Fruit fly (Drosophila melanogaster) whole organism, prepupa: Measurements from ENCODE around the gene CG32755.
A peak's percentile ranks its signal among the peaks of the same experiment; 100 is the strongest.

ENCODE experiments used
- Blimp-1 ChIP-seq: fragments of 200-800 bp; sonication (Bioruptor generic); optimal IDR thresholded peaks from 3 replicates; lab custom pipeline; 2017; ENCODE audit warnings: missing biosample characterization, missing genetic modification characterization, mild to moderate bottlenecking, moderate library complexity, missing genetic modification reagents
- CG11294 ChIP-seq: fragments of 200-800 bp; sonication (Bioruptor generic); IDR thresholded peaks from 2 replicates; pipeline ENCODE4 v1.3.6; 2022; ENCODE audit warnings: missing biosample characterization, missing genetic modification characterization
- CG15336 ChIP-seq: fragments of 200-800 bp; sonication (Bioruptor generic); IDR thresholded peaks from 2 replicates; pipeline ENCODE4 v1.3.6; 2022; ENCODE audit warnings: missing biosample characterization, missing genetic modification characterization
- CG16779 ChIP-seq: fragments of 200-800 bp; sonication (Bioruptor generic); optimal IDR thresholded peaks from 3 replicates; lab custom pipeline; 2017; ENCODE audit warnings: missing biosample characterization, mild to moderate bottlenecking, missing genetic modification characterization
- CG31627 ChIP-seq: fragments of 200-800 bp; sonication (Bioruptor generic); optimal IDR thresholded peaks from 3 replicates; lab custom pipeline; 2016; ENCODE audit warnings: missing biosample characterization, missing genetic modification characterization
- CG34406 ChIP-seq: fragments of 200-800 bp; sonication (Bioruptor generic); optimal IDR thresholded peaks from 3 replicates; lab custom pipeline; 2016; ENCODE audit warnings: missing biosample characterization, missing genetic modification characterization
- CG3919 ChIP-seq: fragments of 200-800 bp; sonication (Bioruptor generic); optimal IDR thresholded peaks from 3 replicates; lab custom pipeline; 2016; ENCODE audit warnings: missing biosample characterization, missing genetic modification characterization
- CG4318 ChIP-seq: fragments of 200-800 bp; sonication (Bioruptor generic); optimal IDR thresholded peaks from 3 replicates; lab custom pipeline; 2017; ENCODE audit warnings: missing biosample characterization, mild to moderate bottlenecking, missing genetic modification characterization
- CG6163 ChIP-seq: fragments of 200-800 bp; sonication (Bioruptor generic); IDR thresholded peaks from 3 replicates; pipeline ENCODE4 v1.3.6; 2022; ENCODE audit warnings: missing biosample characterization, missing genetic modification characterization
- CG6854 ChIP-seq: fragments of 200-800 bp; sonication (Bioruptor generic); optimal IDR thresholded peaks from 2 replicates; lab custom pipeline; 2017; ENCODE audit warnings: missing biosample characterization, mild to moderate bottlenecking, missing genetic modification characterization
- CG8119 ChIP-seq: fragments of 200-800 bp; sonication (Bioruptor generic); IDR thresholded peaks from 3 replicates; pipeline ENCODE4 v1.3.6; 2022; ENCODE audit warnings: missing biosample characterization, missing genetic modification characterization
- CG8319 ChIP-seq: fragments of 200-800 bp; sonication (Bioruptor generic); optimal IDR thresholded peaks from 3 replicates; lab custom pipeline; 2016; ENCODE audit warnings: missing biosample characterization, missing genetic modification characterization
- CG8632 ChIP-seq: fragments of 200-800 bp; sonication (Bioruptor generic); optimal IDR thresholded peaks from 3 replicates; lab custom pipeline; 2016; ENCODE audit warnings: missing biosample characterization, missing genetic modification characterization
- CG9139 ChIP-seq: fragments of 200-800 bp; sonication (Bioruptor generic); optimal IDR thresholded peaks from 3 replicates; lab custom pipeline; 2017; ENCODE audit warnings: missing biosample characterization, mild to moderate bottlenecking, missing genetic modification characterization
- Eip75B ChIP-seq: fragments of 200-800 bp; sonication (Bioruptor generic); optimal IDR thresholded peaks from 3 replicates; lab custom pipeline; 2016; ENCODE audit warnings: missing biosample characterization, missing genetic modification characterization
- Eip78C ChIP-seq: fragments of 200-800 bp; sonication (Bioruptor generic); peaks from one replicate; lab custom pipeline; 2016; ENCODE audit warnings: missing biosample characterization, missing genetic modification characterization
- Ets21C ChIP-seq: fragments of 200-800 bp; sonication (Bioruptor generic); optimal IDR thresholded peaks from 3 replicates; lab custom pipeline; 2016; ENCODE audit warnings: missing biosample characterization, missing genetic modification characterization
- Ets96B ChIP-seq: fragments of 200-800 bp; optimal IDR thresholded peaks from 2 replicates; lab custom pipeline; 2019; ENCODE audit warnings: missing biosample characterization, mild to moderate bottlenecking, missing genetic modification characterization, moderate library complexity
- Gug ChIP-seq: fragments of 200-800 bp; sonication (Bioruptor generic); IDR thresholded peaks from 2 replicates; pipeline ENCODE4 v1.3.6; 2022; ENCODE audit warnings: missing biosample characterization, missing genetic modification characterization
- Hr38 ChIP-seq: sonication (Bioruptor generic); optimal IDR thresholded peaks from 2 replicates; lab custom pipeline; 2016; ENCODE audit warnings: missing biosample characterization, missing genetic modification characterization
- Hr39 ChIP-seq: fragments of 200-800 bp; sonication (Bioruptor generic); optimal IDR thresholded peaks from 2 replicates; lab custom pipeline; 2016; ENCODE audit warnings: missing biosample characterization, missing genetic modification characterization
- Hr4 ChIP-seq: fragments of 200-800 bp; sonication (Bioruptor generic); optimal IDR thresholded peaks from 3 replicates; lab custom pipeline; 2016; ENCODE audit warnings: missing biosample characterization, missing genetic modification characterization
- Lpt ChIP-seq: fragments of 200-800 bp; sonication (Bioruptor generic); optimal IDR thresholded peaks from 3 replicates; lab custom pipeline; 2016; ENCODE audit warnings: missing biosample characterization, missing genetic modification characterization
- Met ChIP-seq: fragments of 200-800 bp; sonication (Bioruptor generic); optimal IDR thresholded peaks from 3 replicates; lab custom pipeline; 2016; ENCODE audit warnings: missing biosample characterization, missing genetic modification characterization
- Smox ChIP-seq: fragments of 200-800 bp; sonication (Bioruptor generic); optimal IDR thresholded peaks from 3 replicates; lab custom pipeline; 2016; ENCODE audit warnings: missing biosample characterization, missing genetic modification characterization
- Sox14 ChIP-seq: fragments of 200-800 bp; sonication (Bioruptor generic); optimal IDR thresholded peaks from 3 replicates; lab custom pipeline; 2016; ENCODE audit warnings: missing biosample characterization, missing genetic modification characterization
- Sox15 ChIP-seq: fragments of 200-800 bp; sonication (Bioruptor generic); optimal IDR thresholded peaks from 3 replicates; lab custom pipeline; 2016; ENCODE audit warnings: missing biosample characterization, missing genetic modification characterization
- achi ChIP-seq: fragments of 200-800 bp; sonication (Bioruptor generic); optimal IDR thresholded peaks from 3 replicates; lab custom pipeline; 2016; ENCODE audit warnings: missing biosample characterization, missing genetic modification characterization
- acj6 ChIP-seq: fragments of 200-800 bp; sonication (Bioruptor generic); optimal IDR thresholded peaks from 3 replicates; lab custom pipeline; 2016; ENCODE audit warnings: missing biosample characterization, missing genetic modification characterization
- cyc ChIP-seq: fragments of 200-800 bp; sonication (Bioruptor generic); optimal IDR thresholded peaks from 3 replicates; lab custom pipeline; 2016; ENCODE audit warnings: missing biosample characterization, missing genetic modification characterization
- dac ChIP-seq: fragments of 200-800 bp; sonication (Bioruptor generic); optimal IDR thresholded peaks from 2 replicates; lab custom pipeline; 2017; ENCODE audit warnings: missing biosample characterization, mild to moderate bottlenecking, missing genetic modification characterization
- dsx ChIP-seq: fragments of 200-800 bp; optimal IDR thresholded peaks from 3 replicates; lab custom pipeline; 2019; ENCODE audit warnings: missing biosample characterization, mild to moderate bottlenecking, missing genetic modification characterization, moderate library complexity; ENCODE audit not compliant: poor library complexity, severe bottlenecking
- eg ChIP-seq: fragments of 200-800 bp; sonication (Bioruptor generic); IDR thresholded peaks from 3 replicates; pipeline ENCODE4 v1.3.6; 2022; ENCODE audit warnings: missing biosample characterization, missing genetic modification characterization
- fd59A ChIP-seq: fragments of 200-800 bp; sonication (Bioruptor generic); optimal IDR thresholded peaks from 2 replicates; lab custom pipeline; 2017; ENCODE audit warnings: missing biosample characterization, mild to moderate bottlenecking, missing genetic modification characterization, missing genetic modification reagents
- fkh ChIP-seq: fragments of 200-800 bp; sonication (Bioruptor generic); optimal IDR thresholded peaks from 3 replicates; lab custom pipeline; 2017; ENCODE audit warnings: missing biosample characterization, mild to moderate bottlenecking, missing genetic modification characterization, moderate library complexity
- lz ChIP-seq: fragments of 200-800 bp; sonication (Bioruptor generic); optimal IDR thresholded peaks from 3 replicates; lab custom pipeline; 2016; ENCODE audit warnings: missing biosample characterization, missing genetic modification characterization
- spab ChIP-seq: fragments of 200-800 bp; sonication (Bioruptor generic); optimal IDR thresholded peaks from 2 replicates; lab custom pipeline; 2017; ENCODE audit warnings: missing biosample characterization, mild to moderate bottlenecking, missing genetic modification characterization, missing genetic modification reagents
- ss ChIP-seq, 2 experiments: fragments of 200-800 bp; sonication (Bioruptor generic); optimal IDR thresholded peaks; 2 replicates in 1 of 2; 3 replicates in 1 of 2; lab custom pipeline; 2017 to 2018; ENCODE audit warnings: mild to moderate bottlenecking in 2 of 2, missing biosample characterization in 2 of 2, missing genetic modification characterization in 2 of 2, moderate library complexity in 1 of 2
- svp ChIP-seq: fragments of 200-800 bp; sonication (Bioruptor generic); peaks from one replicate; lab custom pipeline; 2016; ENCODE audit warnings: missing biosample characterization, missing genetic modification characterization
- topi ChIP-seq: fragments of 200-800 bp; sonication (Bioruptor generic); optimal IDR thresholded peaks from 3 replicates; lab custom pipeline; 2016; ENCODE audit warnings: missing biosample characterization, missing genetic modification characterization

The CG32755 gene

DNA sequence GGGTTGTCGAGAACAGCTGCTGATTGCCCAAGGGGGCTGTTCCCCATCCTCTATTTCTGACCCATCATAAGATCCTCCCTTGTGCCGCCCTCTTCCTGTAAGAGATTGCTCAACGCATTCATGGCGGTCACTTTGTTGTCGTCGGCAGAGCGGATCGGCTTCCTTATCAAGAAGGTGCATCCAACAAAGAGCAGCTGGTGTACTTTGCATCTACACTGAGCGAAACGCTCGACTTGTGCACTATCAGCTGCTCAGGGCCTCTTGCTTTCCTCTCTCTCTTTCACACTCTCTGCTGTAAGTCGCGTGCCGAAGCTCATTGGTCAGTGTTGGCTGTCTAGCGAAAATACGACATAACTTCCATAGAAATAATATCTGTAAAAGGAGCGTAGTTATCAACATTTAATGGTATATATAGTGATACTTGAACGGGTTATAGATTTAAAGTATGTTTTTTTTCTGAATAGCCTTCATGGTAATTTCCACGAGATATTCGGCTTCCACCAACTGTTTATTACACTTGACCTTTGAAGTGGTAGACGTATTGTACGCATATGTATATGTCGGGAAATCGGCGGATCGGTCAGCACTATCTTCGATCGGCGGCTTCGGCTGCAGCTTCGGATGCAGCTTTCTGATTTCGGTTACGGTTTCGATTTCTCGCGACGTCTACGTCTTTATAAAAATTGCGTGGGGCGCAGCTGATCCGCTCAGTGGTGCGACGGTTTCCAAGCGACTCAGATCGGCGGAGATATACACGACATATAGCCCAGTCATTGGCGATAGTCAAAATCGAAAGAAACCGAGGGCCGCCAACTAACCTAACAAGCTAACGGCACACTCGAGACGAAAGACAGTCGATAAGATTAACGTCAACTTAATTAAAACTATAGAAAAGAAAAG, 38.3 kb downstream of the CG32755 start, which contains the start of gene CG5966 (continued):
- no peak for TF ChIP-seq Sox15
- peak; percentile 7 for TF ChIP-seq Eip75B
- no peak for TF ChIP-seq cyc (GFP tag; lab: Kevin White, UChicago)
- TF ChIP-seq CG6163 = peak; percentile 46; the same call in 2 of the 3 replicates
- TF ChIP-seq CG8319 = no peak
- peak; percentile 18 for TF ChIP-seq dsx
- no peak for TF ChIP-seq Blimp-1
- TF ChIP-seq CG3919 (GFP tag; lab: Kevin White, UChicago) = peak; percentile 28
- peak; percentile 88 for TF ChIP-seq svp
- no peak for TF ChIP-seq CG11294 (GFP tag; lab: Robert Waterston, UW)
- TF ChIP-seq dac (GFP tag; lab: Kevin White, UChicago) = no peak
- no peak for TF ChIP-seq Ets96B (tag; lab: Kevin White, UChicago)
- TF ChIP-seq CG16779 = peak; percentile 13
- TF ChIP-seq Ets21C (GFP tag; lab: Kevin White, UChicago) = no peak
- no peak for TF ChIP-seq Hr38 (GFP tag; lab: Kevin White, UChicago)
- TF ChIP-seq Sox14 (GFP tag; lab: Kevin White, UChicago) = peak; percentile 70
- TF ChIP-seq Gug (GFP tag; lab: Robert Waterston, UW) = peak; percentile 22; the same call in 1 of the 2 replicates
- TF ChIP-seq CG9139 (GFP tag; lab: Kevin White, UChicago) = peak; percentile 77
- TF ChIP-seq CG8632 (GFP tag; lab: Kevin White, UChicago) = no peak
- TF ChIP-seq Met (GFP tag; lab: Kevin White, UChicago) = no peak
- TF ChIP-seq spab (GFP tag; lab: Kevin White, UChicago) = peak; percentile 55
- no peak for TF ChIP-seq fd59A (GFP tag; lab: Kevin White, UChicago)
- TF ChIP-seq CG4318 (GFP tag; lab: Kevin White, UChicago) = no peak
- peak; percentile 73 to 80 for TF ChIP-seq ss (GFP tag; optimal IDR thresholded peaks at IDR 0.05; lab: Kevin White, UChicago)
- no peak for TF ChIP-seq acj6 (GFP tag; lab: Kevin White, UChicago)

DNA sequence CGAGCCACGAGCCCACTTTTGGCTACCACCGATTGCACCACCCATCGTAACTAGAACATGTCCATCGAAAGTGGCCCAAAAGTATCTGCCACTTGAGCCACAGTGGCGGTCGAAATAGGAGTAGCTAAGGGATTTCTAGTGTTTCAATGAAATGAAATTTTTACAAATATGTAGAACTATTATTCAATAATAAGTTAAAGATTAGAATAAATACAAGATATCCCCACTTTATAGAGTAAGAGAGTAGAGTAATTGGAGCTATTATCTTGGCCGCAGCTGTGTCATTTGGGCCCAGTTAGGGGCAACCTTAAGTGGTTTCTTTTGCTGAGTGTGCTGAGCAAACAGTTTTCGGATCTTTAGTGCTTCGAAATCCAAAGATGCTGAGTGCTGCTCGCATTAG, 39.3 kb downstream of the CG32755 start:
- TF ChIP-seq dac (GFP tag; lab: Kevin White, UChicago) (no peak), CG8119 (GFP tag; lab: Robert Waterston, UW) (peak; percentile 25; the same call in 1 of the 3 replicates), CG15336 (GFP tag; lab: Robert Waterston, UW) (peak; percentile 54; the same call in 1 of the 2 replicates), CG3919 (GFP tag; lab: Kevin White, UChicago) (no peak), Gug (GFP tag; lab: Robert Waterston, UW) (no peak), Eip78C (peak; percentile 39), CG6163 (peak; percentile 43; the same call in 1 of the 3 replicates), cyc (GFP tag; lab: Kevin White, UChicago) (no peak), eg (GFP tag; lab: Robert Waterston, UW) (0 out of 3 replicates have a peak, but pooled peaks have one; percentile 30)

DNA sequence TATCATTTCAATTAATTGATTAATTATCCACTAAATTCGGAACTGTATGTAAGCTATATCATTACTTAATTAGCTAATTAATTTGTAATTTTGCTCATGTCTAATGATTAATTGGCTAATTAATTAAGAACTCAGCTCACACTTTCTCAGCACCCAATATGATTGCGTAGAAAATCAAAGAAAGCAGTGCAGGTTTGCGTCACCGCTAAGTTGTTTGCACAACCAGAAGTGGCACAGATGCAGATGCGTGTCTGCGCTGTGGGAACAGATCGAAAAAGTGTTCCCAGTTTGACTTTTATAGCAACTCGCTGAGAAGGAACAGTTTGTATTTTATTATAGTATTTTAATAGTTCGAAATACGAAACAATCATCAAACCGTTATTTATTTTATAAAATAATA, 42.1 kb downstream of the CG32755 start:
- TF ChIP-seq CG8319 (no peak), Met (GFP tag; lab: Kevin White, UChicago) (no peak), CG8632 (GFP tag; lab: Kevin White, UChicago) (no peak), Eip78C (peak; percentile 37), fkh (GFP tag; lab: Kevin White, UChicago) (peak; percentile 53)

DNA sequence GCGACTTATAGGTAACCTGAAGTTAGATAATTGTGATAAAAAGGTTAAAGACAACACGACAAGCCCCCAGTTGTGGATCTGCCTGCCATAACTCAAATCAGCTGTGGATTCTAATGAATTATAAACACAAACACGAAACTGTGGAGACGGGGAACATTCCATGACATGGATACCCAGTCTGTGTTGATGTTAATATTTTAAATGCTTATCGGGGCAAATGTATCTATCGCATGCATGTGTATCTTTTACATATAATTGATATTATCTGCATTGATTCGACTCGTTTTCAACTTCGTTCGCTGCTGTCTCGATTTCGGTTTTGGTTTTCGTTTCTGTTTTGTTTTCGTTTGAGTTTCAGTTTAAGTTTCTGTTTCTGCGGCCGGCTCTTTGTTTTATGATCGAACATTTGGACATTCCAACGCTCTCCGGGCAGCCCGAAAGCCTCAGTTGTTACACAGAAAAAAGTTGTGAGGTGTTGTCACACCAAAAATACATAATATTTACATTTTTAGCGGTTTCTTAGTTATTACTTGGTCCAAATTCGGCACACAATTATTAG, 42.8 kb downstream of the CG32755 start:
- TF ChIP-seq svp (peak; percentile 60), dac (GFP tag; lab: Kevin White, UChicago) (no peak)

DNA sequence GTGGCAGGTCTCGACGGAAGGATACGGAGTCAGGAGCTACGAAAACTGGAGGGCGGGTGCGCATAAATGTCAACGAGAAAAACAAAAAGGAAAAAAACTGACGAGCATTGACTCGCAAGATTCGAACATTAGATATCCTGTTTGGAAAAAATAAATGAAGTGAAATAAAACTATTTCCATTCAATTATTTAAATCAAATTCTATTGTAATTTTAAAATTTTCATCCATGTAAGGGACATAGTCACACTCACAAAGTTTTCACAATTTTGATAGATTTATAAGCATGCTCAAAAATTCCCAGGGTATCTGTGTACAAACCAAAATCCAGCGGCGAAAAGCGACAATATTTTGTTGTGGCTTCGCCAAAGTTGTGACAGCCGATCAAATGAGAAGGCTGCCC, 45.9 kb downstream of the CG32755 start:
- peak; percentile 11 for TF ChIP-seq Hr39 (GFP tag; lab: Kevin White, UChicago)
- TF ChIP-seq eg (GFP tag; lab: Robert Waterston, UW) = no peak
- TF ChIP-seq CG15336 (GFP tag; lab: Robert Waterston, UW) = 0 out of 2 replicates have a peak, but pooled peaks have one; percentile 14
- no peak for TF ChIP-seq Lpt (GFP tag; lab: Kevin White, UChicago)
- TF ChIP-seq cyc (GFP tag; lab: Kevin White, UChicago) = peak; percentile 6
- peak; percentile 19 for TF ChIP-seq CG31627 (GFP tag; lab: Kevin White, UChicago)
- TF ChIP-seq topi (GFP tag; lab: Kevin White, UChicago) = peak; percentile 10
- 0 out of 3 replicates have a peak, but pooled peaks have one; percentile 19 for TF ChIP-seq CG6163
- peak; percentile 21 for TF ChIP-seq lz (GFP tag; lab: Kevin White, UChicago)
- no peak for TF ChIP-seq CG34406 (GFP tag; lab: Kevin White, UChicago)
- TF ChIP-seq Met (GFP tag; lab: Kevin White, UChicago) = peak; percentile 1
- TF ChIP-seq achi = no peak
- no peak for TF ChIP-seq Hr38 (GFP tag; lab: Kevin White, UChicago)
- TF ChIP-seq CG6854 (GFP tag; lab: Kevin White, UChicago) = no peak
- peak; percentile 55 for TF ChIP-seq svp
- TF ChIP-seq Hr4 (GFP tag; lab: Kevin White, UChicago) = no peak
- TF ChIP-seq Smox (GFP tag; lab: Kevin White, UChicago) = peak; percentile 34
